Fruit fly (Drosophila melanogaster) Kc167 (cell line): ENCODE results near the gene CG6923.

Source experiments
- Myc ChIP-seq: fragments of >200 bp; optimal IDR thresholded peaks from 2 replicates; lab custom pipeline; 2017; ENCODE audit warnings: missing external identifiers
- Sin3A ChIP-seq: fragments of >200 bp; optimal IDR thresholded peaks from 2 replicates; lab custom pipeline; 2018; ENCODE audit warnings: missing external identifiers
- h ChIP-seq: fragments of >200 bp; optimal IDR thresholded peaks from 3 replicates; lab custom pipeline; 2018; ENCODE audit warnings: missing external identifiers
- insv ChIP-seq: fragments of >200 bp; optimal IDR thresholded peaks from 3 replicates; lab custom pipeline; 2018; ENCODE audit warnings: missing external identifiers
- psq ChIP-seq: fragments of >200 bp; optimal IDR thresholded peaks from 2 replicates; lab custom pipeline; 2017; ENCODE audit warnings: missing external identifiers
- ttk ChIP-seq: sonication (Bioruptor generic); optimal IDR thresholded peaks from 2 replicates; lab custom pipeline; 2017; ENCODE audit warnings: missing external identifiers

Gene CG6923

dm6 chr3R:11749297-11750293 is at the start of gene CG6923:
Gene CG6923, minus strand, starts transcription at chr3R:11750029.
- TF ChIP-seq h (lab: Kevin White, UChicago): no peak
- no peak for TF ChIP-seq insv (lab: Kevin White, UChicago)
- TF ChIP-seq Myc (lab: Kevin White, UChicago): no peak
- TF ChIP-seq Sin3A (lab: Kevin White, UChicago): no peak
- no peak for TF ChIP-seq psq (lab: Kevin White, UChicago)
- no peak for TF ChIP-seq ttk (lab: Kevin White, UChicago)

dm6 chr3R:11796780-11797179 is 47.0 kb upstream of the CG6923 start, which contains the start of gene Sbf:
Gene Sbf, minus strand, starts transcription at chr3R:11796948.
- no peak for TF ChIP-seq ttk (lab: Kevin White, UChicago)
- TF ChIP-seq Myc (lab: Kevin White, UChicago): no peak
- TF ChIP-seq h (lab: Kevin White, UChicago): no peak
- TF ChIP-seq insv (lab: Kevin White, UChicago): no peak
- TF ChIP-seq Sin3A (lab: Kevin White, UChicago): no peak
- TF ChIP-seq psq (lab: Kevin White, UChicago): no peak

dm6 chr3R:11786695-11787226 is 36.9 kb upstream of the CG6923 start, which contains the start of the genes prd1 and HisCl1:
Gene prd1, minus strand, starts transcription at chr3R:11787014.
Gene HisCl1, plus strand, starts transcription at chr3R:11787176.
- TF ChIP-seq ttk (lab: Kevin White, UChicago) (no peak), psq (lab: Kevin White, UChicago) (no peak), insv (lab: Kevin White, UChicago) (no peak), h (lab: Kevin White, UChicago) (no peak), Myc (lab: Kevin White, UChicago) (no peak), Sin3A (lab: Kevin White, UChicago) (no peak)

dm6 chr3R:11780181-11780688 is 30.4 kb upstream of the CG6923 start:
- TF ChIP-seq Sin3A (lab: Kevin White, UChicago) (no peak), psq (lab: Kevin White, UChicago) (no peak), ttk (lab: Kevin White, UChicago) (no peak), insv (lab: Kevin White, UChicago) (no peak), h (lab: Kevin White, UChicago) (no peak), Myc (lab: Kevin White, UChicago) (no peak)

dm6 chr3R:11779357-11780018 is 29.7 kb upstream of the CG6923 start:
- TF ChIP-seq Sin3A (lab: Kevin White, UChicago) (no peak), h (lab: Kevin White, UChicago) (no peak)

- TF ChIP-seq psq (lab: Kevin White, UChicago): no peak
- no peak for TF ChIP-seq h (lab: Kevin White, UChicago)
- TF ChIP-seq Myc (lab: Kevin White, UChicago): no peak
- no peak for TF ChIP-seq insv (lab: Kevin White, UChicago)
- TF ChIP-seq Sin3A (lab: Kevin White, UChicago): no peak
- TF ChIP-seq ttk (lab: Kevin White, UChicago): no peak
Observed at dm6 chr3R:11778879-11779278, 29.1 kb upstream of the CG6923 start.

dm6 chr3R:11778012-11778865 is 28.4 kb upstream of the CG6923 start:
- TF ChIP-seq psq (lab: Kevin White, UChicago) (no peak), insv (lab: Kevin White, UChicago) (no peak), Myc (lab: Kevin White, UChicago) (no peak), h (lab: Kevin White, UChicago) (no peak), ttk (lab: Kevin White, UChicago) (no peak), Sin3A (lab: Kevin White, UChicago) (no peak)

- no peak for TF ChIP-seq Myc (lab: Kevin White, UChicago)
- no peak for TF ChIP-seq Sin3A (lab: Kevin White, UChicago)
- no peak for TF ChIP-seq h (lab: Kevin White, UChicago)
- TF ChIP-seq insv (lab: Kevin White, UChicago): no peak
- TF ChIP-seq ttk (lab: Kevin White, UChicago): no peak
- TF ChIP-seq psq (lab: Kevin White, UChicago): no peak
Observed at dm6 chr3R:11777058-11777457, 27.2 kb upstream of the CG6923 start.

- TF ChIP-seq Sin3A (lab: Kevin White, UChicago) (no peak), h (lab: Kevin White, UChicago) (no peak), insv (lab: Kevin White, UChicago) (no peak), ttk (lab: Kevin White, UChicago) (no peak), psq (lab: Kevin White, UChicago) (no peak), Myc (lab: Kevin White, UChicago) (no peak)
Observed at dm6 chr3R:11776068-11776767, 26.4 kb upstream of the CG6923 start.
